Worm (Caenorhabditis elegans): ENCODE data around the gene gst-38.

gst-38 gene

ce11 chrV:15921102-15921501, 5.2 kb upstream of the gst-38 start, which contains the start of gene cdr-1:
cdr-1 (plus strand) TSS chrV:15921309.
- TF ChIP-seq B0261.1 (tag; optimal IDR thresholded peaks at IDR 0.05) (no peak), F33H1.4 (GFP tag; IDR thresholded peaks at IDR 0.05) (no peak), tbx-9 (tag; optimal IDR thresholded peaks at IDR 0.05; ENCODE audit: borderline replicate concordance) (no peak), ceh-27 (GFP tag; optimal IDR thresholded peaks at IDR 0.05) (no peak)

- TF ChIP-seq let-526 (GFP tag; IDR thresholded peaks at IDR 0.05) (no peak), K12H6.12 (tag; optimal IDR thresholded peaks at IDR 0.05) (no peak), let-607 (tag; optimal IDR thresholded peaks at IDR 0.05) (no peak), nfya-1 (tag; optimal IDR thresholded peaks at IDR 0.05; ENCODE audit: borderline replicate concordance, insufficient read depth) (no peak), hlh-12 (tag; optimal IDR thresholded peaks at IDR 0.05) (no peak), madf-10 (tag; optimal IDR thresholded peaks at IDR 0.05) (no peak), C17E4.6 (GFP tag; IDR thresholded peaks at IDR 0.05) (no peak), hrde-1 (tag; optimal IDR thresholded peaks at IDR 0.05; ENCODE audit: borderline replicate concordance) (no peak), him-1 (tag; optimal IDR thresholded peaks at IDR 0.05) (no peak), F33H1.4 (GFP tag; IDR thresholded peaks at IDR 0.05) (no peak), snpc-1.3 (tag; optimal IDR thresholded peaks at IDR 0.05; ENCODE audit: insufficient read depth) (no peak), tlf-1 (GFP tag; optimal IDR thresholded peaks at IDR 0.05) (no peak), ceh-79 (tag; optimal IDR thresholded peaks at IDR 0.05) (no peak), ztf-3 (GFP tag; optimal IDR thresholded peaks at IDR 0.05) (no peak)
These were observed 4.4 kb upstream of the gst-38 start, which contains the start of gene F35E8.10 for ce11 chrV:15920273-15920672. F35E8.10 (minus strand) TSS chrV:15920373.

- no peak for TF ChIP-seq mcd-1 (GFP tag; IDR thresholded peaks at IDR 0.05)
- TF ChIP-seq lag-1 (GFP tag; IDR thresholded peaks at IDR 0.05), result no peak
- TF ChIP-seq egl-44 (GFP tag; IDR thresholded peaks at IDR 0.05), result no peak
- no peak for TF ChIP-seq let-526 (GFP tag; IDR thresholded peaks at IDR 0.05)
- no peak for TF ChIP-seq snpc-3.4 (tag; optimal IDR thresholded peaks at IDR 0.05)
These were observed 1.6 kb upstream of the gst-38 start, which contains the start of gene F35E8.9 for ce11 chrV:15917458-15917857. F35E8.9 (minus strand) TSS chrV:15917558.

ce11 chrV:15915307-15915706, 563 bp downstream of the gst-38 start:
- no peak for TF ChIP-seq him-1 (tag; optimal IDR thresholded peaks at IDR 0.05)
- no peak for TF ChIP-seq mxl-1 (tag; optimal IDR thresholded peaks at IDR 0.05)
- TF ChIP-seq B0336.3 (GFP tag; IDR thresholded peaks at IDR 0.05), result no peak
- TF ChIP-seq D2030.7 (GFP tag; IDR thresholded peaks at IDR 0.05), result no peak
- TF ChIP-seq hmg-20 (GFP tag; IDR thresholded peaks at IDR 0.05), result no peak
- TF ChIP-seq snpc-1.3 (tag; optimal IDR thresholded peaks at IDR 0.05; ENCODE audit: insufficient read depth), result no peak
- no peak for TF ChIP-seq rcor-1 (GFP tag; IDR thresholded peaks at IDR 0.05)
- TF ChIP-seq nfya-1 (tag; optimal IDR thresholded peaks at IDR 0.05; ENCODE audit: borderline replicate concordance, insufficient read depth), result no peak
- no peak for TF ChIP-seq Y79H2A.3 (GFP tag; conservative IDR thresholded peaks at IDR 0.05)
- TF ChIP-seq efl-1 (GFP tag; optimal IDR thresholded peaks at IDR 0.05), result no peak
- no peak for TF ChIP-seq F33H1.4 (GFP tag; IDR thresholded peaks at IDR 0.05)
- no peak for TF ChIP-seq ztf-3 (GFP tag; optimal IDR thresholded peaks at IDR 0.05)
- no peak for TF ChIP-seq ceh-91 (GFP tag; IDR thresholded peaks at IDR 0.05)
- no peak for TF ChIP-seq dox-1 (GFP tag; IDR thresholded peaks at IDR 0.05)
- TF ChIP-seq C17E4.6 (GFP tag; IDR thresholded peaks at IDR 0.05), result no peak
- no peak for TF ChIP-seq attf-3 (GFP tag; conservative IDR thresholded peaks at IDR 0.05)
- no peak for TF ChIP-seq ceh-100 (GFP tag; IDR thresholded peaks at IDR 0.05)
- no peak for TF ChIP-seq ceh-79 (tag; optimal IDR thresholded peaks at IDR 0.05)
- TF ChIP-seq athp-1 (tag; optimal IDR thresholded peaks at IDR 0.05), result no peak
- TF ChIP-seq madf-6 (GFP tag; IDR thresholded peaks at IDR 0.05), result no peak
